Worm (Caenorhabditis elegans): Measurements from ENCODE around the gene Y6D1A.1.

Gene Y6D1A.1

ce11 chrII:11823566-11824308 lies at the start of gene Y6D1A.1:
Gene Y6D1A.1 (minus strand): TSS chrII:11823616.
- TF ChIP-seq unc-62 (GFP tag; optimal IDR thresholded peaks at IDR 0.05): no peak

- no peak for TF ChIP-seq unc-62 (GFP tag; optimal IDR thresholded peaks at IDR 0.05)
These were observed 45.5 kb upstream of the Y6D1A.1 start for ce11 chrII:11868893-11869292.

ce11 chrII:11868234-11868633 lies 44.8 kb upstream of the Y6D1A.1 start, which contains the start of gene col-84:
Gene col-84 (plus strand): TSS chrII:11868534.
- TF ChIP-seq unc-62 (GFP tag; optimal IDR thresholded peaks at IDR 0.05): no peak

ce11 chrII:11865644-11866043 lies 42.2 kb upstream of the Y6D1A.1 start, which contains the start of gene K12D12.4:
Gene K12D12.4 (minus strand): TSS chrII:11865744.
- no peak for TF ChIP-seq unc-62 (GFP tag; optimal IDR thresholded peaks at IDR 0.05)

ce11 chrII:11860623-11861079 lies 37.2 kb upstream of the Y6D1A.1 start, which contains the start of gene K12D12.5:
Gene K12D12.5 (plus strand): TSS chrII:11861029.
- TF ChIP-seq unc-62 (GFP tag; optimal IDR thresholded peaks at IDR 0.05): no peak

ce11 chrII:11859833-11860232 lies 36.4 kb upstream of the Y6D1A.1 start:
- TF ChIP-seq unc-62 (GFP tag; optimal IDR thresholded peaks at IDR 0.05): no peak

- TF ChIP-seq unc-62 (GFP tag; optimal IDR thresholded peaks at IDR 0.05): no peak
These were observed 32.9 kb upstream of the Y6D1A.1 start, which contains the start of gene clh-1 for ce11 chrII:11856361-11856760. Gene clh-1 (minus strand): TSS chrII:11856461.

- TF ChIP-seq unc-62 (GFP tag; optimal IDR thresholded peaks at IDR 0.05): no peak
These were observed 31.3 kb upstream of the Y6D1A.1 start for ce11 chrII:11854749-11855148.

- TF ChIP-seq unc-62 (GFP tag; optimal IDR thresholded peaks at IDR 0.05): no peak
These were observed 29.7 kb upstream of the Y6D1A.1 start for ce11 chrII:11853108-11853507.

ce11 chrII:11852191-11852901 lies 28.9 kb upstream of the Y6D1A.1 start:
- no peak for TF ChIP-seq unc-62 (GFP tag; optimal IDR thresholded peaks at IDR 0.05)

ce11 chrII:11849572-11849971 lies 26.2 kb upstream of the Y6D1A.1 start:
- TF ChIP-seq unc-62 (GFP tag; optimal IDR thresholded peaks at IDR 0.05): no peak

- TF ChIP-seq unc-62 (GFP tag; optimal IDR thresholded peaks at IDR 0.05): no peak
These were observed 22.5 kb upstream of the Y6D1A.1 start for ce11 chrII:11845954-11846353.

ce11 chrII:11844984-11845383 lies 21.6 kb upstream of the Y6D1A.1 start:
- no peak for TF ChIP-seq unc-62 (GFP tag; optimal IDR thresholded peaks at IDR 0.05)

- TF ChIP-seq unc-62 (GFP tag; optimal IDR thresholded peaks at IDR 0.05): no peak
These were observed 20.7 kb upstream of the Y6D1A.1 start for ce11 chrII:11844072-11844471.

- TF ChIP-seq unc-62 (GFP tag; optimal IDR thresholded peaks at IDR 0.05): no peak
These were observed 20.0 kb upstream of the Y6D1A.1 start for ce11 chrII:11843441-11843840.

- no peak for TF ChIP-seq unc-62 (GFP tag; optimal IDR thresholded peaks at IDR 0.05)
These were observed 19.4 kb upstream of the Y6D1A.1 start for ce11 chrII:11842766-11843165.

- no peak for TF ChIP-seq unc-62 (GFP tag; optimal IDR thresholded peaks at IDR 0.05)
These were observed 18.9 kb upstream of the Y6D1A.1 start, which contains the start of gene T27D12.1 for ce11 chrII:11842317-11842716. Gene T27D12.1 (plus strand): TSS chrII:11842617.

Data from whole organism, dauer.